Fruit fly (Drosophila melanogaster) whole organism, embryonic: ENCODE measurements around the gene CG16953.

ENCODE experiments used
- Awh ChIP-seq: fragments of 200-800 bp; sonication (Bioruptor generic); IDR thresholded peaks from 2 replicates; pipeline ENCODE4, ENCODE4 v1.3.6; 2022; ENCODE audit warnings: missing biosample characterization, missing genetic modification characterization
- BEAF-32 ChIP-seq: fragments of 200-800 bp; sonication (Bioruptor generic); optimal IDR thresholded peaks from 3 replicates; lab custom pipeline; 2017; ENCODE audit warnings: missing biosample characterization, missing genetic modification characterization, mild to moderate bottlenecking, moderate library complexity, missing genetic modification reagents
- CG10147 ChIP-seq: fragments of 200-800 bp; sonication (Bioruptor generic); optimal IDR thresholded peaks from 2 replicates; lab custom pipeline; 2019; ENCODE audit warnings: missing biosample characterization, mild to moderate bottlenecking, missing genetic modification characterization, moderate library complexity
- CG11456 ChIP-seq: fragments of 200-800 bp; sonication (Bioruptor generic); IDR thresholded peaks from 3 replicates; pipeline ENCODE4 v1.3.6; 2022; ENCODE audit warnings: missing biosample characterization, missing genetic modification characterization
- CG11695 ChIP-seq: fragments of 200-800 bp; sonication (Bioruptor generic); IDR thresholded peaks from 3 replicates; pipeline ENCODE4 v1.3.6; 2022; ENCODE audit warnings: missing biosample characterization, missing genetic modification characterization
- CG12071 ChIP-seq: fragments of 200-800 bp; sonication (Bioruptor generic); optimal IDR thresholded peaks from 3 replicates; lab custom pipeline; 2018; ENCODE audit warnings: missing biosample characterization, mild to moderate bottlenecking, missing genetic modification characterization
- CG13123 ChIP-seq: fragments of 200-800 bp; sonication (Bioruptor generic); optimal IDR thresholded peaks from 2 replicates; lab custom pipeline; 2016; ENCODE audit warnings: missing biosample characterization, missing genetic modification characterization
- CG15011 ChIP-seq: fragments of 200-800 bp; sonication (Bioruptor generic); optimal IDR thresholded peaks from 3 replicates; lab custom pipeline; 2018; ENCODE audit warnings: missing biosample characterization, mild to moderate bottlenecking, missing genetic modification characterization
- CG1529 ChIP-seq: fragments of 200-800 bp; sonication (Bioruptor generic); optimal IDR thresholded peaks from 3 replicates; lab custom pipeline; 2018; ENCODE audit warnings: missing biosample characterization, missing genetic modification characterization
- CG1603 ChIP-seq: fragments of 200-800 bp; sonication (Bioruptor generic); optimal IDR thresholded peaks from 2 replicates; lab custom pipeline; 2019; ENCODE audit warnings: missing biosample characterization, mild to moderate bottlenecking, missing genetic modification characterization, moderate library complexity
- CG30020 ChIP-seq: fragments of 200-800 bp; optimal IDR thresholded peaks from 2 replicates; lab custom pipeline; 2019; ENCODE audit warnings: missing biosample characterization, mild to moderate bottlenecking, missing genetic modification characterization, moderate library complexity
- CG30403 ChIP-seq: fragments of 200-800 bp; sonication (Bioruptor generic); optimal IDR thresholded peaks from 3 replicates; lab custom pipeline; 2016; ENCODE audit warnings: missing biosample characterization, missing genetic modification characterization
- CG3726 ChIP-seq: fragments of 200-800 bp; sonication (Bioruptor generic); IDR thresholded peaks from 3 replicates; pipeline ENCODE4, ENCODE4 v1.3.6; 2022; ENCODE audit warnings: missing biosample characterization, missing genetic modification characterization
- CG3847 ChIP-seq: fragments of 200-800 bp; sonication (Bioruptor generic); IDR thresholded peaks from 2 replicates; pipeline ENCODE4 v1.3.6; 2022; ENCODE audit warnings: missing biosample characterization, missing genetic modification characterization
- CG3995 ChIP-seq: fragments of 200-800 bp; sonication (Bioruptor generic); optimal IDR thresholded peaks from 3 replicates; lab custom pipeline; 2016; ENCODE audit warnings: missing biosample characterization, missing genetic modification characterization
- CG4328 ChIP-seq: fragments of 200-800 bp; sonication (Bioruptor generic); optimal IDR thresholded peaks from 3 replicates; lab custom pipeline; 2017; ENCODE audit warnings: missing biosample characterization, missing genetic modification reagents, missing genetic modification characterization
- CG5245 ChIP-seq: fragments of 200-800 bp; sonication (Bioruptor generic); optimal IDR thresholded peaks from 3 replicates; lab custom pipeline; 2016; ENCODE audit warnings: missing biosample characterization, missing genetic modification characterization
- CG6854 ChIP-seq: fragments of 200-800 bp; sonication (Bioruptor generic); optimal IDR thresholded peaks from 3 replicates; lab custom pipeline; 2017; ENCODE audit warnings: missing biosample characterization, mild to moderate bottlenecking, missing genetic modification characterization
- CG9437 ChIP-seq: fragments of 200-800 bp; sonication (Bioruptor generic); optimal IDR thresholded peaks from 2 replicates; lab custom pipeline; 2018; ENCODE audit warnings: missing biosample characterization, mild to moderate bottlenecking, missing genetic modification characterization
- Dad ChIP-seq: fragments of 200-800 bp; sonication (Bioruptor generic); optimal IDR thresholded peaks from 3 replicates; lab custom pipeline; 2016; ENCODE audit warnings: missing biosample characterization, missing genetic modification characterization
- Dek ChIP-seq: fragments of 200-800 bp; sonication (Bioruptor generic); optimal IDR thresholded peaks from 3 replicates; lab custom pipeline; 2019; ENCODE audit warnings: missing biosample characterization, mild to moderate bottlenecking, missing genetic modification characterization, moderate library complexity
- Elba2 ChIP-seq: fragments of 200-800 bp; sonication (Bioruptor generic); optimal IDR thresholded peaks from 3 replicates; lab custom pipeline; 2016; ENCODE audit warnings: missing biosample characterization, missing genetic modification characterization
- Hr78 ChIP-seq, 2 experiments: fragments of 200-800 bp in 1 of 2; fragments of >200 bp in 1 of 2; sonication (Bioruptor generic) in 1 of 2; optimal IDR thresholded peaks; 2 replicates each; lab custom pipeline; 2017 to 2019; ENCODE audit warnings: missing biosample characterization in 2 of 2, missing genetic modification characterization in 2 of 2, mild to moderate bottlenecking in 1 of 2, moderate library complexity in 1 of 2
- Hsf ChIP-seq: fragments of 200-800 bp; sonication (Bioruptor generic); optimal IDR thresholded peaks from 3 replicates; lab custom pipeline; 2016; ENCODE audit warnings: missing biosample characterization, missing genetic modification characterization
- Kr ChIP-seq: fragments of 200-800 bp; sonication (Bioruptor generic); optimal IDR thresholded peaks from 2 replicates; lab custom pipeline; 2017; ENCODE audit warnings: missing biosample characterization, mild to moderate bottlenecking, missing genetic modification characterization
- Med ChIP-seq: fragments of 200-800 bp; sonication (Bioruptor generic); peaks from one replicate; lab custom pipeline; 2016; ENCODE audit warnings: missing biosample characterization, missing genetic modification characterization, mild to moderate bottlenecking, inconsistent platforms, moderate library complexity
- NC2α ChIP-seq: fragments of 200-800 bp; sonication (Bioruptor generic); optimal IDR thresholded peaks from 2 replicates; lab custom pipeline; 2016; ENCODE audit warnings: missing biosample characterization, missing genetic modification characterization
- NfI ChIP-seq: fragments of 200-800 bp; sonication (Bioruptor generic); optimal IDR thresholded peaks from 3 replicates; lab custom pipeline; 2018; ENCODE audit warnings: missing biosample characterization, mild to moderate bottlenecking, missing genetic modification characterization, moderate library complexity
- Ptx1 ChIP-seq: fragments of 200-800 bp; sonication (Bioruptor generic); IDR thresholded peaks from 2 replicates; pipeline ENCODE4 v1.3.6; 2022; ENCODE audit warnings: missing biosample characterization, missing genetic modification characterization
- Six4 ChIP-seq: fragments of 200-800 bp; sonication (Bioruptor generic); optimal IDR thresholded peaks from 2 replicates; lab custom pipeline; 2016; ENCODE audit warnings: missing biosample characterization, missing genetic modification characterization
- ato ChIP-seq: fragments of 200-800 bp; sonication (Bioruptor generic); IDR thresholded peaks from 2 replicates; pipeline ENCODE4 v1.3.6; 2022; ENCODE audit warnings: missing biosample characterization, missing genetic modification characterization; ENCODE audit not compliant: partially characterized antibody
- caup ChIP-seq: fragments of 200-800 bp; sonication (Bioruptor generic); optimal IDR thresholded peaks from 3 replicates; lab custom pipeline; 2017; ENCODE audit warnings: missing biosample characterization, mild to moderate bottlenecking, missing genetic modification characterization, moderate library complexity; ENCODE audit not compliant: severe bottlenecking
- chif ChIP-seq, 2 experiments: fragments of 200-800 bp; sonication (Bioruptor generic); optimal IDR thresholded peaks; 3 replicates each; lab custom pipeline; 2016; ENCODE audit warnings: missing biosample characterization in 2 of 2, missing genetic modification characterization in 2 of 2
- croc ChIP-seq: fragments of 200-800 bp; sonication (Bioruptor generic); conservative IDR thresholded peaks from 3 replicates; pipeline ENCODE4 v1.3.6; 2022; ENCODE audit warnings: missing biosample characterization, missing genetic modification characterization
- cwo ChIP-seq: fragments of 200-800 bp; sonication (Bioruptor generic); optimal IDR thresholded peaks from 3 replicates; lab custom pipeline; 2017; ENCODE audit warnings: missing biosample characterization, missing genetic modification characterization, mild to moderate bottlenecking, moderate library complexity, missing genetic modification reagents
- eve ChIP-seq, 2 experiments: fragments of >200 bp; optimal IDR thresholded peaks; 2 replicates each; lab custom pipeline; 2017; ENCODE audit warnings: missing biosample characterization in 2 of 2, missing genetic modification characterization in 2 of 2
- ewg ChIP-seq: fragments of 200-800 bp; sonication (Bioruptor generic); optimal IDR thresholded peaks from 3 replicates; lab custom pipeline; 2017; ENCODE audit warnings: mild to moderate bottlenecking, missing biosample characterization, missing genetic modification reagents, missing genetic modification characterization
- ind ChIP-seq: fragments of 200-800 bp; sonication (Bioruptor generic); optimal IDR thresholded peaks from 3 replicates; lab custom pipeline; 2016; ENCODE audit warnings: missing biosample characterization, missing genetic modification characterization
- ken ChIP-seq: fragments of 200-800 bp; sonication (Bioruptor generic); IDR thresholded peaks from 3 replicates; pipeline ENCODE4 v1.3.6; 2022; ENCODE audit warnings: missing biosample characterization, missing genetic modification characterization
- lilli ChIP-seq: fragments of 200-800 bp; sonication (Bioruptor generic); optimal IDR thresholded peaks from 3 replicates; lab custom pipeline; 2016; ENCODE audit warnings: missing biosample characterization, missing genetic modification characterization
- odd ChIP-seq: fragments of 200-800 bp; sonication (Bioruptor generic); optimal IDR thresholded peaks from 2 replicates; lab custom pipeline; 2017; ENCODE audit warnings: missing biosample characterization, mild to moderate bottlenecking, missing genetic modification characterization
- pb ChIP-seq: fragments of 200-800 bp; sonication (Bioruptor generic); optimal IDR thresholded peaks from 3 replicates; lab custom pipeline; 2016; ENCODE audit warnings: missing biosample characterization, missing genetic modification characterization
- pita ChIP-seq: fragments of 200-800 bp; sonication (Bioruptor generic); optimal IDR thresholded peaks from 2 replicates; lab custom pipeline; 2017; ENCODE audit warnings: missing biosample characterization, mild to moderate bottlenecking, missing genetic modification characterization
- psq ChIP-seq: fragments of 200-800 bp; sonication (Bioruptor generic); optimal IDR thresholded peaks from 2 replicates; lab custom pipeline; 2017; ENCODE audit warnings: missing biosample characterization, missing genetic modification characterization
- salm ChIP-seq: fragments of 200-800 bp; sonication (Bioruptor generic); optimal IDR thresholded peaks from 2 replicates; lab custom pipeline; 2018; ENCODE audit warnings: missing biosample characterization, mild to moderate bottlenecking, missing genetic modification characterization
- seq ChIP-seq: fragments of 200-800 bp; sonication (Bioruptor generic); IDR thresholded peaks from 2 replicates; pipeline ENCODE4 v1.3.6; 2022; ENCODE audit warnings: missing biosample characterization, missing genetic modification characterization
- trem ChIP-seq: fragments of 200-800 bp; optimal IDR thresholded peaks from 3 replicates; lab custom pipeline; 2019; ENCODE audit warnings: missing biosample characterization, mild to moderate bottlenecking, missing genetic modification characterization, moderate library complexity
- ttk ChIP-seq: fragments of 200-800 bp; sonication (Bioruptor generic); IDR thresholded peaks from 2 replicates; pipeline ENCODE4 v2.1.2; 2022; ENCODE audit warnings: missing biosample characterization, missing genetic modification characterization
- wor ChIP-seq: fragments of 200-800 bp; sonication (Bioruptor generic); IDR thresholded peaks from 2 replicates; pipeline ENCODE4 v1.3.6; 2022; ENCODE audit warnings: missing biosample characterization, missing genetic modification characterization

The CG16953 gene

DNA sequence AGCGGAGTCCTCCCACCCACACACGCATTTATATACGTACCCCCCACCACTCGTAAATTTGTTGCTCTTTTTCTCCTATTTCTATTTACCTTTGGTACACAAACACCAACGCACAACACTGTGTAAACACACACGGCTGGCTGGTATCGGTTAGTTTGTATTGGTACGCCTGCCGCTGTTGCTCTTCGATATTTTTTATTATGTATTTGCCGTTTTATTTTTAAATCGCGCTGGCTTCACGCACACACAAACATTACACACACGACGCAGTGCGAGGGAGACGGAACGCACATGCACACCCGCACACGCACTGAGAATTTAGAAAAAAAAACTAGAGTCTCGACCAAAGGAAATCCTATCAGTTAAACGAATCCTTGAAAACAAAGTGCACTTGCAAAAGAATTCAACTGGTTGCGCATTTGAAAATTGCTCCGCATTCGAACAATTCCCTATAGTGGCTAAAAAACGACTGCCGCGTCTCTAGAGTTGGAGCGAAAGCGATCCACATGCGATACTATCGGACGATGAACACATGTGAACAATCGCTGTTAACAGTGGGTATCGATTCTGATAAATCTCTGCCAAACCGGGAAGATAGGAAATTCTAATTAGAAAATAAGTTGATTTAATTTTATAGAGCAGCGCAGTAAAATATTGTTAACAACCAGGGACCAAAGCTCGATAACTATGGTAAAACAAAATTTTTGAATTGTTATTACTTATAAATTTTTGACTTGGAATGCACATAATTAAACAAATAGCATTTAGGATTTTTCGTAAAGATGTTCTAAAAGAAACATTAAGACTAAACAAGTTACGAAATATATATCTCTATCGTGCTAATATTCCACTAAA lies 34.8 kb downstream of the CG16953 start (continued):
- TF ChIP-seq croc (no peak), CG30020 (tag; lab: Kevin White, UChicago) (no peak), Awh (peak; percentile 79), odd (GFP tag; lab: Kevin White, UChicago) (peak; percentile 87), pb (peak; percentile 32), wor (GFP tag; lab: Robert Waterston, UW) (no peak), CG1603 (tag; lab: Kevin White, UChicago) (peak; percentile 70), BEAF-32 (peak; percentile 95), trem (peak; percentile 2), CG1529 (GFP tag; lab: Kevin White, UChicago) (peak; percentile 86), Ptx1 (GFP tag; lab: Robert Waterston, UW) (no peak), caup (GFP tag; lab: Kevin White, UChicago) (peak; percentile 93), CG4328 (GFP tag; lab: Kevin White, UChicago) (peak; percentile 90), CG3847 (GFP tag; lab: Robert Waterston, UW) (no peak), CG5245 (GFP tag; lab: Kevin White, UChicago) (no peak), Med (GFP tag; lab: Kevin White, UChicago) (peak; percentile 94), chif (GFP tag; optimal IDR thresholded peaks at IDR 0.05; lab: Kevin White, UChicago) (peak; percentile 39 to 58), cwo (peak; percentile 68), ind (no peak), NfI (GFP tag; lab: Kevin White, UChicago) (peak; percentile 74), CG11695 (GFP tag; lab: Robert Waterston, UW) (peak; percentile 71), Kr (peak; percentile 96), CG11456 (GFP tag; lab: Robert Waterston, UW) (peak; percentile 52; the same call in 2 of the 3 replicates), CG3726 (GFP tag; lab: Robert Waterston, UW) (no peak; the same call in 2 of the 3 replicates), ato (GFP tag; lab: Robert Waterston, UW) (peak; percentile 97), CG10147 (GFP tag; lab: Kevin White, UChicago) (peak; percentile 52), CG3995 (GFP tag; lab: Kevin White, UChicago) (no peak), Six4 (GFP tag; lab: Kevin White, UChicago) (peak; percentile 65), Dad (peak; percentile 32), pita (GFP tag; lab: Kevin White, UChicago) (no peak), ken (GFP tag; lab: Robert Waterston, UW) (no peak), CG30403 (GFP tag; lab: Kevin White, UChicago) (no peak), CG13123 (GFP tag; lab: Kevin White, UChicago) (peak; percentile 28), NC2α (peak; percentile 59), CG6854 (GFP tag; lab: Kevin White, UChicago) (peak; percentile 78), Hsf (GFP tag; lab: Kevin White, UChicago) (no peak), eve (GFP tag; optimal IDR thresholded peaks at IDR 0.05; lab: Kevin White, UChicago) (no peak), lilli (no peak), ewg (GFP tag; lab: Kevin White, UChicago) (no peak), Dek (tag; lab: Kevin White, UChicago) (peak; percentile 58), Elba2 (no peak), psq (GFP tag; lab: Kevin White, UChicago) (no peak), seq (GFP tag; lab: Robert Waterston, UW) (peak; percentile 62; the same call in 1 of the 2 replicates), CG12071 (GFP tag; lab: Kevin White, UChicago) (peak; percentile 96), salm (tag; lab: Kevin White, UChicago) (peak; percentile 69), CG15011 (peak; percentile 81), Hr78 (GFP tag; optimal IDR thresholded peaks at IDR 0.05; lab: Kevin White, UChicago) (no peak), ttk (GFP tag; lab: Robert Waterston, UW) (no peak), CG9437 (GFP tag; lab: Kevin White, UChicago) (no peak)
